Worm (Caenorhabditis elegans) whole organism, L2 larva: ENCODE data around the gene F01G10.9.

ENCODE experiments used
- F13H6.1 ChIP-seq: sonication (generic microtip); optimal IDR thresholded peaks from 2 replicates; lab custom pipeline; 2016; ENCODE audit warnings: missing genetic modification characterization, missing compliant biosample characterization
- R02D3.7 ChIP-seq: fragments of 150-350 bp; optimal IDR thresholded peaks from 2 replicates; lab custom pipeline; 2014; ENCODE audit warnings: missing biosample characterization, missing genetic modification characterization
- Y55F3AM.14 ChIP-seq: fragments of 200-800 bp; sonication (Bioruptor generic); optimal IDR thresholded peaks from 2 replicates; lab custom pipeline; 2018; ENCODE audit warnings: mild to moderate bottlenecking, missing genetic modification characterization, missing compliant biosample characterization
- ZK546.5 ChIP-seq: sonication (generic microtip); optimal IDR thresholded peaks from 2 replicates; lab custom pipeline; 2017; ENCODE audit warnings: missing biosample characterization, missing genetic modification characterization
- alr-1 ChIP-seq: fragments of 150-350 bp; optimal IDR thresholded peaks from 2 replicates; lab custom pipeline; 2014; ENCODE audit warnings: missing biosample characterization, missing genetic modification characterization
- aly-2 ChIP-seq: fragments of 150-350 bp; optimal IDR thresholded peaks from 2 replicates; lab custom pipeline; 2014; ENCODE audit warnings: missing biosample characterization, missing genetic modification characterization
- ama-1 ChIP-seq: fragments of 150-350 bp; optimal IDR thresholded peaks from 2 replicates; lab custom pipeline; 2018; ENCODE audit warnings: inconsistent platforms
- blmp-1 ChIP-seq: sonication (generic microtip); optimal IDR thresholded peaks from 2 replicates; lab custom pipeline; 2017; ENCODE audit warnings: missing genetic modification characterization, mild to moderate bottlenecking, missing compliant biosample characterization, antibody characterized with exemption, moderate library complexity; ENCODE audit not compliant: insufficient read depth
- ceh-16 ChIP-seq: fragments of 150-350 bp; optimal IDR thresholded peaks from 2 replicates; lab custom pipeline; 2014; ENCODE audit warnings: missing biosample characterization, missing genetic modification characterization
- ceh-82 ChIP-seq: fragments of 150-350 bp; optimal IDR thresholded peaks from 2 replicates; lab custom pipeline; 2014; ENCODE audit warnings: missing biosample characterization, missing genetic modification characterization
- crh-2 ChIP-seq: sonication (generic microtip); optimal IDR thresholded peaks from 2 replicates; lab custom pipeline; 2017; ENCODE audit warnings: missing biosample characterization, missing genetic modification characterization
- dmd-4 ChIP-seq: sonication (generic microtip); optimal IDR thresholded peaks from 2 replicates; lab custom pipeline; 2017; ENCODE audit warnings: missing biosample characterization, missing genetic modification characterization
- elt-1 ChIP-seq: fragments of 150-350 bp; optimal IDR thresholded peaks from 2 replicates; lab custom pipeline; 2014; ENCODE audit warnings: missing biosample characterization, missing genetic modification characterization
- fos-1 ChIP-seq: fragments of 150-350 bp; optimal IDR thresholded peaks from 2 replicates; lab custom pipeline; 2014; ENCODE audit warnings: missing biosample characterization, missing genetic modification characterization
- lin-13 ChIP-seq: fragments of 150-350 bp; optimal IDR thresholded peaks from 2 replicates; lab custom pipeline; 2014; ENCODE audit warnings: missing biosample characterization, missing genetic modification reagents, missing genetic modification characterization
- lin-39 ChIP-seq: fragments of 150-350 bp; optimal IDR thresholded peaks from 2 replicates; lab custom pipeline; 2014; ENCODE audit warnings: missing biosample characterization, missing genetic modification reagents, missing genetic modification characterization
- mab-5 ChIP-seq: fragments of 150-350 bp; optimal IDR thresholded peaks from 2 replicates; lab custom pipeline; 2014; ENCODE audit warnings: missing biosample characterization, missing genetic modification characterization
- mbf-1 ChIP-seq: sonication (generic microtip); optimal IDR thresholded peaks from 2 replicates; lab custom pipeline; 2017; ENCODE audit warnings: missing biosample characterization, missing genetic modification characterization
- mdl-1 ChIP-seq, 2 experiments: fragments of 150-350 bp in 1 of 2; sonication (generic microtip) in 1 of 2; optimal IDR thresholded peaks; 2 replicates each; lab custom pipeline; 2017; ENCODE audit warnings: missing biosample characterization in 2 of 2, missing genetic modification characterization in 2 of 2
- nhr-10 ChIP-seq: sonication (generic microtip); optimal IDR thresholded peaks from 2 replicates; lab custom pipeline; 2017; ENCODE audit warnings: missing biosample characterization, missing genetic modification characterization
- nhr-11 ChIP-seq: fragments of 150-350 bp; optimal IDR thresholded peaks from 2 replicates; lab custom pipeline; 2014; ENCODE audit warnings: missing biosample characterization, missing genetic modification characterization
- nhr-12 ChIP-seq: fragments of 150-350 bp; optimal IDR thresholded peaks from 2 replicates; lab custom pipeline; 2014; ENCODE audit warnings: missing biosample characterization, missing genetic modification characterization
- nhr-21 ChIP-seq: fragments of 150-350 bp; optimal IDR thresholded peaks from 2 replicates; lab custom pipeline; 2014; ENCODE audit warnings: missing biosample characterization, missing genetic modification characterization
- nhr-23 ChIP-seq: fragments of 150-350 bp; optimal IDR thresholded peaks from 2 replicates; lab custom pipeline; 2014; ENCODE audit warnings: missing biosample characterization, missing genetic modification reagents, missing genetic modification characterization
- nhr-237 ChIP-seq: fragments of 150-350 bp; optimal IDR thresholded peaks from 2 replicates; lab custom pipeline; 2014; ENCODE audit warnings: missing biosample characterization, missing genetic modification characterization
- nhr-25 ChIP-seq: fragments of 150-350 bp; sonication (generic microtip); optimal IDR thresholded peaks from 3 replicates; lab custom pipeline; 2014; ENCODE audit warnings: missing biosample characterization, missing genetic modification characterization
- nhr-77 ChIP-seq: fragments of 150-350 bp; optimal IDR thresholded peaks from 2 replicates; lab custom pipeline; 2014; ENCODE audit warnings: missing biosample characterization, missing genetic modification characterization
- peb-1 ChIP-seq: fragments of 150-350 bp; optimal IDR thresholded peaks from 2 replicates; lab custom pipeline; 2014; ENCODE audit warnings: missing biosample characterization, missing genetic modification characterization
- sem-4 ChIP-seq: fragments of 150-350 bp; optimal IDR thresholded peaks from 2 replicates; lab custom pipeline; 2014; ENCODE audit warnings: missing biosample characterization, missing genetic modification reagents, missing genetic modification characterization
- skn-1 ChIP-seq: sonication (generic microtip); optimal IDR thresholded peaks from 2 replicates; lab custom pipeline; 2017; ENCODE audit warnings: missing biosample characterization, missing genetic modification characterization
- sma-3 ChIP-seq: sonication (generic microtip); optimal IDR thresholded peaks from 2 replicates; lab custom pipeline; 2016; ENCODE audit warnings: missing genetic modification reagents, missing genetic modification characterization, missing compliant biosample characterization
- snpc-4 ChIP-seq: fragments of 150-350 bp; optimal IDR thresholded peaks from 2 replicates; lab custom pipeline; 2014; ENCODE audit warnings: missing biosample characterization, missing genetic modification characterization
- unc-39 ChIP-seq: fragments of 150-350 bp; optimal IDR thresholded peaks from 2 replicates; lab custom pipeline; 2014; ENCODE audit warnings: missing biosample characterization, missing genetic modification characterization
- unc-62 ChIP-seq: fragments of 150-350 bp; optimal IDR thresholded peaks from 2 replicates; lab custom pipeline; 2014; ENCODE audit warnings: missing biosample characterization, missing genetic modification reagents, missing genetic modification characterization
- zag-1 ChIP-seq: fragments of 150-350 bp; optimal IDR thresholded peaks from 2 replicates; lab custom pipeline; 2014; ENCODE audit warnings: missing biosample characterization, missing genetic modification characterization
- ztf-11 ChIP-seq: sonication (generic microtip); optimal IDR thresholded peaks from 2 replicates; lab custom pipeline; 2017; ENCODE audit warnings: missing biosample characterization, missing genetic modification characterization
- ztf-4 ChIP-seq: fragments of 150-350 bp; optimal IDR thresholded peaks from 2 replicates; lab custom pipeline; 2014; ENCODE audit warnings: missing biosample characterization, missing genetic modification characterization

Gene F01G10.9

ce11 chrIV:10222122-10222589 is 37.3 kb downstream of the F01G10.9 start, which contains the start of gene C24F3.2 (continued):
- TF ChIP-seq ceh-82, result no peak

- no peak for TF ChIP-seq nhr-23 (tag; lab: Kevin White, UChicago)
- TF ChIP-seq crh-2 (tag; lab: Kevin White, UChicago), result peak; percentile 46
These were observed 38.3 kb downstream of the F01G10.9 start, which contains the start of gene tram-1 for ce11 chrIV:10221187-10221586. TSS of gene tram-1 (minus strand) at chrIV:10221287.

ce11 chrIV:10219208-10219607 is 40.2 kb downstream of the F01G10.9 start, which contains the start of gene qns-1:
TSS of gene qns-1 (minus strand) at chrIV:10219308.
- TF ChIP-seq ztf-4 (tag; lab: Kevin White, UChicago) (no peak), nhr-237 (no peak), nhr-11 (tag; lab: Kevin White, UChicago) (no peak), elt-1 (tag; lab: Kevin White, UChicago) (no peak), blmp-1 (no peak), mab-5 (tag; lab: Kevin White, UChicago) (no peak), sem-4 (tag; lab: Kevin White, UChicago) (no peak), fos-1 (tag; lab: Kevin White, UChicago) (no peak), lin-13 (GFP tag; lab: Kevin White, UChicago) (no peak), skn-1 (tag; lab: Kevin White, UChicago) (no peak), mdl-1 (tag; optimal IDR thresholded peaks at IDR 0.05; lab: Kevin White, UChicago) (no peak), nhr-10 (no peak)

ce11 chrIV:10216704-10217296 is 42.7 kb downstream of the F01G10.9 start:
- TF ChIP-seq sma-3 (GFP tag; lab: Kevin White, UChicago), result no peak
- no peak for TF ChIP-seq dmd-4 (tag; lab: Kevin White, UChicago)
- TF ChIP-seq ztf-11 (tag; lab: Kevin White, UChicago), result no peak
- TF ChIP-seq R02D3.7, result no peak
- TF ChIP-seq peb-1 (tag; lab: Kevin White, UChicago), result no peak
- TF ChIP-seq crh-2 (tag; lab: Kevin White, UChicago), result no peak
- TF ChIP-seq lin-39 (tag; lab: Kevin White, UChicago), result no peak

- no peak for TF ChIP-seq ceh-16 (tag; lab: Kevin White, UChicago)
- TF ChIP-seq sem-4 (tag; lab: Kevin White, UChicago), result no peak
- TF ChIP-seq nhr-77 (tag; lab: Kevin White, UChicago), result no peak
- no peak for TF ChIP-seq aly-2 (tag; lab: Kevin White, UChicago)
- TF ChIP-seq mab-5 (tag; lab: Kevin White, UChicago), result no peak
- no peak for TF ChIP-seq Y55F3AM.14 (GFP tag; lab: Kevin White, UChicago)
- no peak for TF ChIP-seq nhr-12
- no peak for TF ChIP-seq blmp-1
- TF ChIP-seq lin-39 (tag; lab: Kevin White, UChicago), result no peak
- no peak for TF ChIP-seq skn-1 (tag; lab: Kevin White, UChicago)
- TF ChIP-seq F13H6.1 (tag; lab: Kevin White, UChicago), result no peak
These were observed 43.4 kb downstream of the F01G10.9 start, which contains the start of gene col-124 for ce11 chrIV:10216078-10216477. TSS of gene col-124 (plus strand) at chrIV:10216451.

ce11 chrIV:10215393-10215792 is 44.1 kb downstream of the F01G10.9 start:
- TF ChIP-seq unc-39 (no peak), ZK546.5 (tag; lab: Kevin White, UChicago) (no peak), ceh-16 (tag; lab: Kevin White, UChicago) (no peak), nhr-23 (tag; lab: Kevin White, UChicago) (no peak), alr-1 (tag; lab: Kevin White, UChicago) (no peak), peb-1 (tag; lab: Kevin White, UChicago) (no peak), ama-1 (lab: Kevin White, UChicago) (no peak), nhr-77 (tag; lab: Kevin White, UChicago) (no peak), nhr-21 (tag; lab: Kevin White, UChicago) (no peak), ztf-11 (tag; lab: Kevin White, UChicago) (no peak), elt-1 (tag; lab: Kevin White, UChicago) (no peak), mbf-1 (tag; lab: Kevin White, UChicago) (no peak), lin-13 (GFP tag; lab: Kevin White, UChicago) (no peak), snpc-4 (no peak), nhr-25 (tag; lab: Kevin White, UChicago) (no peak), lin-39 (tag; lab: Kevin White, UChicago) (no peak), mdl-1 (tag; optimal IDR thresholded peaks at IDR 0.05; lab: Kevin White, UChicago) (no peak), zag-1 (tag; lab: Kevin White, UChicago) (no peak), nhr-10 (no peak), unc-62 (no peak)
